Fruit fly (Drosophila melanogaster) whole organism, embryonic: ENCODE data around the gene msn.

Experiments
- ATbp ChIP-seq: fragments of 200-800 bp; sonication (Bioruptor generic); optimal IDR thresholded peaks from 2 replicates; lab custom pipeline; 2017; ENCODE audit warnings: missing biosample characterization, mild to moderate bottlenecking, missing genetic modification characterization, missing genetic modification reagents
- B-H1 ChIP-seq: fragments of 200-800 bp; sonication (Bioruptor generic); IDR thresholded peaks from 3 replicates; pipeline ENCODE4 v1.3.6; 2022; ENCODE audit warnings: missing biosample characterization, missing genetic modification characterization
- B-H2 ChIP-seq: fragments of 200-800 bp; sonication (Bioruptor generic); optimal IDR thresholded peaks from 2 replicates; lab custom pipeline; 2018; ENCODE audit warnings: missing biosample characterization, mild to moderate bottlenecking, missing genetic modification characterization
- Bgb ChIP-seq: fragments of 200-800 bp; sonication (Bioruptor generic); IDR thresholded peaks from 2 replicates; pipeline ENCODE4 v1.3.6; 2022; ENCODE audit warnings: missing biosample characterization, missing genetic modification characterization; ENCODE audit not compliant: partially characterized antibody
- CG1024 ChIP-seq: fragments of 200-800 bp; sonication (Bioruptor generic); IDR thresholded peaks from 2 replicates; pipeline ENCODE4 v1.3.6; 2022; ENCODE audit warnings: missing biosample characterization, missing genetic modification characterization
- CG10462 ChIP-seq: fragments of 200-800 bp; sonication (Bioruptor generic); optimal IDR thresholded peaks from 2 replicates; lab custom pipeline; 2016; ENCODE audit warnings: missing biosample characterization, missing genetic modification characterization
- CG10543 ChIP-seq: fragments of 200-800 bp; sonication (Bioruptor generic); optimal IDR thresholded peaks from 3 replicates; lab custom pipeline; 2017; ENCODE audit warnings: missing biosample characterization, mild to moderate bottlenecking, missing genetic modification characterization, moderate library complexity
- CG11695 ChIP-seq: fragments of 200-800 bp; sonication (Bioruptor generic); IDR thresholded peaks from 3 replicates; pipeline ENCODE4 v1.3.6; 2022; ENCODE audit warnings: missing biosample characterization, missing genetic modification characterization
- CG12071 ChIP-seq: fragments of 200-800 bp; sonication (Bioruptor generic); optimal IDR thresholded peaks from 3 replicates; lab custom pipeline; 2018; ENCODE audit warnings: missing biosample characterization, mild to moderate bottlenecking, missing genetic modification characterization
- CG12299 ChIP-seq: fragments of 200-800 bp; sonication (Bioruptor generic); optimal IDR thresholded peaks from 2 replicates; lab custom pipeline; 2018; ENCODE audit warnings: missing biosample characterization, mild to moderate bottlenecking, missing genetic modification characterization
- CG13296 ChIP-seq: fragments of 200-800 bp; sonication (Bioruptor generic); optimal IDR thresholded peaks from 3 replicates; lab custom pipeline; 2018; ENCODE audit warnings: missing biosample characterization, mild to moderate bottlenecking, missing genetic modification characterization
- CG14860 ChIP-seq: fragments of 200-800 bp; sonication (Bioruptor generic); IDR thresholded peaks from 3 replicates; pipeline ENCODE4 v1.3.6; 2022; ENCODE audit warnings: missing biosample characterization, missing genetic modification characterization; ENCODE audit not compliant: partially characterized antibody
- CG1602 ChIP-seq: fragments of 200-800 bp; sonication (Bioruptor generic); optimal IDR thresholded peaks from 3 replicates; lab custom pipeline; 2016; ENCODE audit warnings: missing biosample characterization, missing genetic modification characterization
- CG1647 ChIP-seq: fragments of 200-800 bp; sonication (Bioruptor generic); optimal IDR thresholded peaks from 3 replicates; lab custom pipeline; 2016; ENCODE audit warnings: missing biosample characterization, missing genetic modification characterization
- CG16815 ChIP-seq: fragments of 200-800 bp; sonication (Bioruptor generic); optimal IDR thresholded peaks from 3 replicates; lab custom pipeline; 2017; ENCODE audit warnings: missing biosample characterization, mild to moderate bottlenecking, missing genetic modification characterization
- CG17568 ChIP-seq: fragments of 200-800 bp; sonication (Bioruptor generic); optimal IDR thresholded peaks from 2 replicates; lab custom pipeline; 2018; ENCODE audit warnings: missing biosample characterization, mild to moderate bottlenecking, missing genetic modification characterization, moderate library complexity
- CG6854 ChIP-seq: fragments of 200-800 bp; sonication (Bioruptor generic); optimal IDR thresholded peaks from 3 replicates; lab custom pipeline; 2017; ENCODE audit warnings: missing biosample characterization, mild to moderate bottlenecking, missing genetic modification characterization
- CG8089 ChIP-seq: fragments of 200-800 bp; sonication (Bioruptor generic); optimal IDR thresholded peaks from 3 replicates; lab custom pipeline; 2016; ENCODE audit warnings: missing biosample characterization, missing genetic modification characterization
- CG8290 ChIP-seq, 3 experiments: fragments of 200-800 bp; sonication (Bioruptor generic); optimal IDR thresholded peaks; 2 replicates each; lab custom pipeline; 2016 to 2019; ENCODE audit warnings: missing biosample characterization in 3 of 3, missing genetic modification characterization in 3 of 3, mild to moderate bottlenecking in 2 of 3, moderate library complexity in 1 of 3
- CTCF ChIP-seq: fragments of 200-800 bp; sonication (Bioruptor generic); optimal IDR thresholded peaks from 2 replicates; lab custom pipeline; 2017; ENCODE audit warnings: missing biosample characterization, mild to moderate bottlenecking, missing genetic modification characterization, moderate library complexity
- Camta ChIP-seq: fragments of 200-800 bp; sonication (Bioruptor generic); optimal IDR thresholded peaks from 2 replicates; lab custom pipeline; 2016; ENCODE audit warnings: missing biosample characterization, missing genetic modification characterization
- Dek ChIP-seq: fragments of 200-800 bp; sonication (Bioruptor generic); optimal IDR thresholded peaks from 3 replicates; lab custom pipeline; 2019; ENCODE audit warnings: missing biosample characterization, mild to moderate bottlenecking, missing genetic modification characterization, moderate library complexity
- Doc3 ChIP-seq: fragments of 200-800 bp; sonication (Bioruptor generic); IDR thresholded peaks from 3 replicates; pipeline ENCODE4 v1.3.6; 2022; ENCODE audit warnings: missing biosample characterization, missing genetic modification characterization; ENCODE audit not compliant: partially characterized antibody
- Ets97D ChIP-seq: fragments of 200-800 bp; sonication (Bioruptor generic); optimal IDR thresholded peaks from 3 replicates; lab custom pipeline; 2016; ENCODE audit warnings: missing biosample characterization, missing genetic modification characterization
- Fer3 ChIP-seq: fragments of 200-800 bp; sonication (Bioruptor generic); optimal IDR thresholded peaks from 2 replicates; lab custom pipeline; 2018; ENCODE audit warnings: missing biosample characterization, mild to moderate bottlenecking, missing genetic modification characterization, moderate library complexity
- HmgD ChIP-seq: fragments of 200-800 bp; sonication (Bioruptor generic); optimal IDR thresholded peaks from 3 replicates; lab custom pipeline; 2016; ENCODE audit warnings: missing biosample characterization, missing genetic modification characterization
- MESR4 ChIP-seq: fragments of 200-800 bp; sonication (Bioruptor generic); optimal IDR thresholded peaks from 2 replicates; lab custom pipeline; 2018; ENCODE audit warnings: missing biosample characterization, mild to moderate bottlenecking, missing genetic modification characterization, moderate library complexity
- Mad ChIP-seq: fragments of 200-800 bp; sonication (Bioruptor generic); optimal IDR thresholded peaks from 2 replicates; lab custom pipeline; 2016; ENCODE audit warnings: missing biosample characterization, missing genetic modification characterization
- Max ChIP-seq: fragments of 200-800 bp; sonication (Bioruptor generic); optimal IDR thresholded peaks from 2 replicates; lab custom pipeline; 2016; ENCODE audit warnings: missing biosample characterization, mild to moderate bottlenecking, missing genetic modification characterization
- Neu2 ChIP-seq: fragments of 200-800 bp; sonication (Bioruptor generic); optimal IDR thresholded peaks from 3 replicates; lab custom pipeline; 2016; ENCODE audit warnings: missing biosample characterization, missing genetic modification characterization, borderline replicate concordance
- Nf-YA ChIP-seq: fragments of 200-800 bp; sonication (Bioruptor generic); IDR thresholded peaks from 2 replicates; pipeline ENCODE4 v1.3.6; 2022; ENCODE audit warnings: missing biosample characterization, missing genetic modification characterization
- Optix ChIP-seq: fragments of 200-800 bp; sonication (Bioruptor generic); IDR thresholded peaks from 3 replicates; pipeline ENCODE4 v1.3.6; 2022; ENCODE audit warnings: missing biosample characterization, missing genetic modification characterization
- Stat92E ChIP-seq, 3 experiments: fragments of >200 bp in 2 of 3; fragments of 200-800 bp in 1 of 3; sonication (Bioruptor generic) in 1 of 3; optimal IDR thresholded peaks; 2 replicates each; lab custom pipeline; 2017 to 2019; ENCODE audit warnings: missing biosample characterization in 3 of 3, missing genetic modification characterization in 3 of 3, mild to moderate bottlenecking in 1 of 3, moderate library complexity in 1 of 3
- ap ChIP-seq: fragments of 200-800 bp; sonication (Bioruptor generic); IDR thresholded peaks from 2 replicates; pipeline ENCODE4 v1.3.6; 2022; ENCODE audit warnings: missing biosample characterization, missing genetic modification characterization
- caup ChIP-seq: fragments of 200-800 bp; sonication (Bioruptor generic); optimal IDR thresholded peaks from 3 replicates; lab custom pipeline; 2017; ENCODE audit warnings: missing biosample characterization, mild to moderate bottlenecking, missing genetic modification characterization, moderate library complexity; ENCODE audit not compliant: severe bottlenecking
- ci ChIP-seq: fragments of 200-800 bp; sonication (Bioruptor generic); IDR thresholded peaks from 3 replicates; pipeline ENCODE4 v1.3.6; 2022; ENCODE audit warnings: missing biosample characterization, missing genetic modification characterization
- crp ChIP-seq, 2 experiments: fragments of 200-800 bp; sonication (Bioruptor generic); optimal IDR thresholded peaks; 2 replicates in 1 of 2; 3 replicates in 1 of 2; lab custom pipeline; 2017; ENCODE audit warnings: missing biosample characterization in 2 of 2, missing genetic modification characterization in 2 of 2, mild to moderate bottlenecking in 1 of 2, moderate library complexity in 1 of 2
- dm ChIP-seq: fragments of 200-800 bp; sonication (Bioruptor generic); optimal IDR thresholded peaks from 3 replicates; lab custom pipeline; 2016; ENCODE audit warnings: missing biosample characterization, missing genetic modification characterization
- en ChIP-seq: fragments of 200-800 bp; sonication (Bioruptor generic); optimal IDR thresholded peaks from 2 replicates; lab custom pipeline; 2016; ENCODE audit warnings: missing biosample characterization, missing genetic modification characterization
- exex ChIP-seq: fragments of 200-800 bp; sonication (Bioruptor generic); optimal IDR thresholded peaks from 4 replicates; lab custom pipeline; 2018; ENCODE audit warnings: missing biosample characterization, mild to moderate bottlenecking, missing genetic modification characterization, moderate library complexity
- fd64A ChIP-seq: fragments of 200-800 bp; sonication (Bioruptor generic); optimal IDR thresholded peaks from 3 replicates; lab custom pipeline; 2018; ENCODE audit warnings: missing biosample characterization, mild to moderate bottlenecking, missing genetic modification characterization
- gce ChIP-seq: fragments of 200-800 bp; sonication (Bioruptor generic); IDR thresholded peaks from 3 replicates; pipeline ENCODE4 v1.3.6; 2022; ENCODE audit warnings: missing biosample characterization, missing genetic modification characterization
- gem ChIP-seq: fragments of 200-800 bp; sonication (Bioruptor generic); optimal IDR thresholded peaks from 2 replicates; lab custom pipeline; 2019; ENCODE audit warnings: missing biosample characterization, mild to moderate bottlenecking, missing genetic modification characterization, moderate library complexity
- lola ChIP-seq, 3 experiments: fragments of >200 bp in 2 of 3; fragments of 200-800 bp in 1 of 3; sonication (Bioruptor generic) in 1 of 3; optimal IDR thresholded peaks; 2 replicates each; lab custom pipeline; 2017 to 2019; ENCODE audit warnings: missing biosample characterization in 3 of 3, missing genetic modification characterization in 3 of 3, mild to moderate bottlenecking in 1 of 3, moderate library complexity in 1 of 3
- pho ChIP-seq: fragments of 200-800 bp; sonication (Bioruptor generic); optimal IDR thresholded peaks from 2 replicates; lab custom pipeline; 2016; ENCODE audit warnings: missing biosample characterization, missing genetic modification characterization
- pnt ChIP-seq: fragments of 200-800 bp; sonication (Bioruptor generic); optimal IDR thresholded peaks from 3 replicates; lab custom pipeline; 2016; ENCODE audit warnings: missing biosample characterization, missing genetic modification characterization
- psq ChIP-seq: fragments of 200-800 bp; sonication (Bioruptor generic); optimal IDR thresholded peaks from 2 replicates; lab custom pipeline; 2017; ENCODE audit warnings: missing biosample characterization, missing genetic modification characterization
- salm ChIP-seq: fragments of 200-800 bp; sonication (Bioruptor generic); optimal IDR thresholded peaks from 2 replicates; lab custom pipeline; 2018; ENCODE audit warnings: missing biosample characterization, mild to moderate bottlenecking, missing genetic modification characterization
- shn ChIP-seq: fragments of 200-800 bp; sonication (Bioruptor generic); optimal IDR thresholded peaks from 3 replicates; lab custom pipeline; 2016; ENCODE audit warnings: missing biosample characterization, missing genetic modification characterization
- slp2 ChIP-seq: fragments of 200-800 bp; sonication (Bioruptor generic); optimal IDR thresholded peaks from 2 replicates; lab custom pipeline; 2016; ENCODE audit warnings: missing biosample characterization, missing genetic modification characterization
- sqz ChIP-seq: fragments of 200-800 bp; sonication (Bioruptor generic); optimal IDR thresholded peaks from 3 replicates; lab custom pipeline; 2018; ENCODE audit warnings: missing biosample characterization, mild to moderate bottlenecking, missing genetic modification characterization

The msn gene

dm6 chr3L:2532377-2532776 lies 54.0 kb downstream of the msn start (continued):
- TF ChIP-seq Dek (tag; lab: Kevin White, UChicago) (no peak), caup (GFP tag; lab: Kevin White, UChicago) (no peak), CG13296 (no peak), MESR4 (GFP tag; lab: Kevin White, UChicago) (no peak), gem (tag; lab: Kevin White, UChicago) (peak; percentile 56), HmgD (GFP tag; lab: Kevin White, UChicago) (no peak), slp2 (GFP tag; lab: Kevin White, UChicago) (no peak), CG1024 (GFP tag; lab: Robert Waterston, UW) (peak; percentile 62), en (GFP tag; lab: Kevin White, UChicago) (no peak), shn (no peak), pnt (GFP tag; lab: Kevin White, UChicago) (peak; percentile 23), crp (GFP tag; optimal IDR thresholded peaks at IDR 0.05; lab: Kevin White, UChicago) (no peak), ci (peak; percentile 83), CTCF (GFP tag; lab: Kevin White, UChicago) (no peak), Max (GFP tag; lab: Kevin White, UChicago) (no peak), CG17568 (GFP tag; lab: Kevin White, UChicago) (no peak), CG12299 (tag; lab: Kevin White, UChicago) (no peak), lola (GFP tag; optimal IDR thresholded peaks at IDR 0.05; lab: Kevin White, UChicago) (no peak), CG8290 (GFP tag; optimal IDR thresholded peaks at IDR 0.05; lab: Kevin White, UChicago) (no peak), CG8290 (tag; optimal IDR thresholded peaks at IDR 0.05; lab: Kevin White, UChicago) (no peak), CG12071 (GFP tag; lab: Kevin White, UChicago) (peak; percentile 55), exex (tag; lab: Kevin White, UChicago) (no peak), B-H1 (no peak; the same call in 2 of the 3 replicates), Bgb (GFP tag; lab: Robert Waterston, UW) (no peak), CG16815 (GFP tag; lab: Kevin White, UChicago) (no peak), Stat92E (GFP tag; optimal IDR thresholded peaks at IDR 0.05; lab: Kevin White, UChicago) (no peak), ap (GFP tag; lab: Robert Waterston, UW) (peak; percentile 49; the same call in 1 of the 2 replicates), Doc3 (GFP tag; lab: Robert Waterston, UW) (no peak), CG10543 (GFP tag; lab: Kevin White, UChicago) (no peak), Camta (GFP tag; lab: Kevin White, UChicago) (no peak), ATbp (GFP tag; lab: Kevin White, UChicago) (peak; percentile 30), salm (tag; lab: Kevin White, UChicago) (no peak), gce (GFP tag; lab: Robert Waterston, UW) (peak; percentile 73; the same call in 2 of the 3 replicates), CG6854 (GFP tag; lab: Kevin White, UChicago) (no peak), CG1647 (no peak), pho (GFP tag; lab: Kevin White, UChicago) (no peak), sqz (GFP tag; lab: Kevin White, UChicago) (no peak), CG11695 (GFP tag; lab: Robert Waterston, UW) (peak; percentile 59), CG8089 (GFP tag; lab: Kevin White, UChicago) (no peak), Mad (GFP tag; lab: Kevin White, UChicago) (no peak), CG14860 (GFP tag; lab: Robert Waterston, UW) (no peak), CG10462 (GFP tag; lab: Kevin White, UChicago) (no peak), Optix (GFP tag; lab: Robert Waterston, UW) (no peak), Fer3 (peak; percentile 19), CG1602 (GFP tag; lab: Kevin White, UChicago) (no peak), dm (no peak), Nf-YA (GFP tag; lab: Robert Waterston, UW) (0 out of 2 replicates have a peak, but pooled peaks have one; percentile 35), Ets97D (GFP tag; lab: Kevin White, UChicago) (no peak), psq (GFP tag; lab: Kevin White, UChicago) (no peak), fd64A (GFP tag; lab: Kevin White, UChicago) (no peak), Neu2 (GFP tag; lab: Kevin White, UChicago) (no peak), B-H2 (GFP tag; lab: Kevin White, UChicago) (no peak)
